Fruit fly (Drosophila melanogaster) whole organism, larva: ENCODE results near the gene ple.

Source experiments
- noc ChIP-seq: fragments of 200-800 bp; sonication (Bioruptor generic); optimal IDR thresholded peaks from 3 replicates; lab custom pipeline; 2019; ENCODE audit warnings: missing biosample characterization, mild to moderate bottlenecking, missing genetic modification characterization, moderate library complexity

The ple gene

dm6 chr3L:6708995-6709606, 10.2 kb downstream of the ple start:
- TF ChIP-seq noc (tag; lab: Kevin White, UChicago) = no peak

dm6 chr3L:6706723-6707591, 12.4 kb downstream of the ple start:
- TF ChIP-seq noc (tag; lab: Kevin White, UChicago) = peak; percentile 52

DNA sequence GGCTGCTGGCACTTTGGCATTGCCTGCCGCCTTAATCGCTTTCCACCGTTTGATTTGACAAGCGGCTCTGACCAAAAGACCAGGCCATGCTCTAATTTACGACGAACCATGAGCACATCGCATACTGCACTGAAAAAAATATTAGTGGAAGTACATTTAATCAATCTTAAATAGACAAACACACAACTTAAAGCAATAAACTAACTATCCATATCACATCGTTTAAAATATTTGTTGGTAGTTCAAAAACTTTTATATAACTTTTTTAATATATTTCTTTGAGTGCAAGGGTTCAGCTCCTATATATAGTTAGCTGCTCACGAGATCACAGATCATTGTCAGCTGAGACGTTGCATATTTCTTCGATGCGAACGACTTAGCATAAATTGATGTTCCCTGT, 13.5 kb downstream of the ple start:
- no peak for TF ChIP-seq noc (tag; lab: Kevin White, UChicago)

DNA sequence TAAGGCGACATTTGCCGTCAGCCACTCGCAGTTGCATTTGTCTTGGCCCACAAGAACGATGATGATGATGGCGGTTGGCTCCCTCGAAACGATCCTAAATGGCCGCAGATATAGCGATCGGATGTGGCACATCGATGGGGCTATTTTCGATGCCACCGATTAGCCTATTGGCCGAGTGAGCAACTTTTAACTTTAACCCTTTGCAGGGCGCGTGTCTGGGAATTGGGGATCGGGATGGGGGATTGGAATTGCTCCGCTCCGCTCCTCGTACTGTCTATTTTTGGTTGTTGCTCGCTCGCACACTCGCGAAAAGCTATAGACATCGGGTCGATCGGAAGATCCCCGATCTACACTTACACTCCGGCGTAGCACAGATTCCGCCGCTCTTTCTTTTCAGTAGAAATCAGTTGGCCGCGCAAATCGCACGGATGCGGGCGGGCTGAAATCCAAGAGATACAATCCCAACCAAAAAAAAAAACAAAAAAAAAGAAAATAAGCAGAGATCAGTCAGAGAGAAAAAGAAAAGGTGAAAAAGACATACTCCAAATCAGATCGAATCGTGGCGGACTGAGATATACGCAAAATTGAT, 14.8 kb downstream of the ple start, which contains the start of gene CG8519:
Gene CG8519 (plus strand): TSS at position 393 of the 589 bp plus-strand sequence.
- TF ChIP-seq noc (tag; lab: Kevin White, UChicago) = no peak

- no peak for TF ChIP-seq noc (tag; lab: Kevin White, UChicago)
Measured at dm6 chr3L:6703368-6703807, 15.9 kb downstream of the ple start, which contains the start of gene SP1173. SP1173 (minus strand) TSS chr3L:6703521.

dm6 chr3L:6700962-6701477, 18.3 kb downstream of the ple start:
- TF ChIP-seq noc (tag; lab: Kevin White, UChicago) = no peak

DNA sequence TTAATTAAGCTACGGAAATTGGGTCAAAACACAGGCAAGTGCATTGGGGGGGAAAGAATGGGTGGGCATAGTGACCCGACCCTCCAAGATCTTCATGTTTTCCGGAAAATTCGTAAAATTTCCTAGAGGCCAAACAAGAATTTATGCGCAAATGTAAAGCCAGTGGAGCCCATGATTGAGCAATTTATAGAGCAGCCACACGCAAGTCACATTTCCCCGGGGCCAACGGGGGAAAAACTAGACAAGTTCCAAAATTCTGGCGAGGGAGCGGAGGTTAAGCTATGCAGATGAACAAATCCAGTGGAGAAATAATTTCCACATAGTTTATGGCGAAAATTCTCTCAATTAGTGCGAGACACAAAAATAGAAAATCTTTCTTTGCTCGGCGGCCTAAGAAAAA, 22.0 kb downstream of the ple start:
- TF ChIP-seq noc (tag; lab: Kevin White, UChicago) = no peak

dm6 chr3L:6694181-6694580, 25.1 kb downstream of the ple start:
- TF ChIP-seq noc (tag; lab: Kevin White, UChicago) = no peak

- no peak for TF ChIP-seq noc (tag; lab: Kevin White, UChicago)
Measured at dm6 chr3L:6693191-6693590, 26.1 kb downstream of the ple start.

- TF ChIP-seq noc (tag; lab: Kevin White, UChicago) = no peak
Measured at dm6 chr3L:6688920-6689319, 30.4 kb downstream of the ple start.

- TF ChIP-seq noc (tag; lab: Kevin White, UChicago) = no peak
Measured at dm6 chr3L:6667716-6668115, 51.6 kb downstream of the ple start, which contains the start of gene Grl65a. Grl65a (minus strand) TSS chr3L:6667816.

dm6 chr3L:6665541-6665940, 53.8 kb downstream of the ple start, which contains the start of gene eIF4E4:
eIF4E4 (minus strand) TSS chr3L:6665641.
- no peak for TF ChIP-seq noc (tag; lab: Kevin White, UChicago)
